Fruit fly (Drosophila melanogaster) whole organism, embryonic: ENCODE data around the gene CG11342.

ENCODE experiments used
- CG10321 ChIP-seq: fragments of 200-800 bp; sonication (Bioruptor generic); IDR thresholded peaks from 2 replicates; pipeline ENCODE4 v1.3.6; 2022; ENCODE audit warnings: missing biosample characterization, missing genetic modification characterization
- CG10431 ChIP-seq: fragments of 200-800 bp; sonication (Bioruptor generic); optimal IDR thresholded peaks from 3 replicates; lab custom pipeline; 2018; ENCODE audit warnings: missing biosample characterization, mild to moderate bottlenecking, missing genetic modification characterization
- CG10462 ChIP-seq: fragments of 200-800 bp; sonication (Bioruptor generic); optimal IDR thresholded peaks from 2 replicates; lab custom pipeline; 2016; ENCODE audit warnings: missing biosample characterization, missing genetic modification characterization
- CG10959 ChIP-seq: fragments of 200-800 bp; sonication (Bioruptor generic); IDR thresholded peaks from 2 replicates; pipeline ENCODE4 v1.3.6; 2022; ENCODE audit warnings: missing biosample characterization, missing genetic modification characterization
- CG11456 ChIP-seq: fragments of 200-800 bp; sonication (Bioruptor generic); IDR thresholded peaks from 3 replicates; pipeline ENCODE4 v1.3.6; 2022; ENCODE audit warnings: missing biosample characterization, missing genetic modification characterization
- CG15514 ChIP-seq: fragments of 200-800 bp; sonication (Bioruptor generic); optimal IDR thresholded peaks from 3 replicates; lab custom pipeline; 2017; ENCODE audit warnings: missing biosample characterization, missing genetic modification characterization, mild to moderate bottlenecking, moderate library complexity, missing genetic modification reagents
- CG2712 ChIP-seq: fragments of 200-800 bp; optimal IDR thresholded peaks from 3 replicates; lab custom pipeline; 2019; ENCODE audit warnings: missing biosample characterization, mild to moderate bottlenecking, missing genetic modification characterization, moderate library complexity
- CG34224 ChIP-seq: fragments of 200-800 bp; sonication (Bioruptor generic); IDR thresholded peaks from 3 replicates; pipeline ENCODE4 v1.3.6; 2022; ENCODE audit warnings: missing biosample characterization, missing genetic modification characterization; ENCODE audit not compliant: partially characterized antibody
- CG34422 ChIP-seq: fragments of 200-800 bp; sonication (Bioruptor generic); IDR thresholded peaks from 3 replicates; pipeline ENCODE4 v1.3.6; 2022; ENCODE audit warnings: missing biosample characterization, missing genetic modification characterization
- CG3838 ChIP-seq: fragments of 200-800 bp; sonication (Bioruptor generic); optimal IDR thresholded peaks from 3 replicates; lab custom pipeline; 2016; ENCODE audit warnings: missing biosample characterization, missing genetic modification characterization
- CG4730 ChIP-seq: fragments of 200-800 bp; sonication (Bioruptor generic); IDR thresholded peaks from 2 replicates; pipeline ENCODE4 v1.3.6; 2022; ENCODE audit warnings: missing biosample characterization, missing genetic modification characterization
- CG7839 ChIP-seq: fragments of 200-800 bp; sonication (Bioruptor generic); optimal IDR thresholded peaks from 3 replicates; lab custom pipeline; 2018; ENCODE audit warnings: missing biosample characterization, mild to moderate bottlenecking, missing genetic modification characterization, moderate library complexity
- CG8924 ChIP-seq: fragments of 200-800 bp; optimal IDR thresholded peaks from 3 replicates; lab custom pipeline; 2019; ENCODE audit warnings: missing biosample characterization, mild to moderate bottlenecking, missing genetic modification characterization, moderate library complexity
- CHES-1-like ChIP-seq: fragments of 200-800 bp; sonication (Bioruptor generic); optimal IDR thresholded peaks from 2 replicates; lab custom pipeline; 2016; ENCODE audit warnings: missing biosample characterization, missing genetic modification characterization
- Chrac-16 ChIP-seq: fragments of 200-800 bp; sonication (Bioruptor generic); optimal IDR thresholded peaks from 3 replicates; lab custom pipeline; 2016; ENCODE audit warnings: missing biosample characterization, missing genetic modification characterization
- CrebB ChIP-seq: fragments of 200-800 bp; sonication (Bioruptor generic); optimal IDR thresholded peaks from 3 replicates; lab custom pipeline; 2018; ENCODE audit warnings: missing biosample characterization, mild to moderate bottlenecking, missing genetic modification characterization
- Hr39 ChIP-seq: fragments of >200 bp; optimal IDR thresholded peaks from 2 replicates; lab custom pipeline; 2017
- Hr51 ChIP-seq, 2 experiments: fragments of 200-800 bp; sonication (Bioruptor generic); optimal IDR thresholded peaks; 2 replicates in 1 of 2; 3 replicates in 1 of 2; lab custom pipeline; 2016 to 2018; ENCODE audit warnings: missing biosample characterization in 2 of 2, missing genetic modification characterization in 2 of 2, mild to moderate bottlenecking in 1 of 2, moderate library complexity in 1 of 2
- Med ChIP-seq: fragments of 200-800 bp; sonication (Bioruptor generic); peaks from one replicate; lab custom pipeline; 2016; ENCODE audit warnings: missing biosample characterization, missing genetic modification characterization, mild to moderate bottlenecking, inconsistent platforms, moderate library complexity
- Nf-YB ChIP-seq: fragments of 200-800 bp; sonication (Bioruptor generic); optimal IDR thresholded peaks from 3 replicates; lab custom pipeline; 2019; ENCODE audit warnings: missing biosample characterization, mild to moderate bottlenecking, missing genetic modification characterization, moderate library complexity
- Nf-YC ChIP-seq: fragments of 200-800 bp; optimal IDR thresholded peaks from 3 replicates; lab custom pipeline; 2019; ENCODE audit warnings: missing biosample characterization, mild to moderate bottlenecking, missing genetic modification characterization, moderate library complexity
- Sin3A ChIP-seq: fragments of >200 bp; optimal IDR thresholded peaks from 2 replicates; lab custom pipeline; 2018
- ab ChIP-seq: fragments of 200-800 bp; sonication (Bioruptor generic); optimal IDR thresholded peaks from 2 replicates; lab custom pipeline; 2016; ENCODE audit warnings: missing biosample characterization, missing genetic modification characterization
- abd-A ChIP-seq: fragments of 200-800 bp; sonication (Bioruptor generic); optimal IDR thresholded peaks from 3 replicates; lab custom pipeline; 2019; ENCODE audit warnings: missing biosample characterization, mild to moderate bottlenecking, missing genetic modification characterization, moderate library complexity
- btn ChIP-seq: fragments of 200-800 bp; sonication (Bioruptor generic); optimal IDR thresholded peaks from 2 replicates; lab custom pipeline; 2016; ENCODE audit warnings: missing biosample characterization, missing genetic modification characterization
- cato ChIP-seq: fragments of 200-800 bp; sonication (Bioruptor generic); optimal IDR thresholded peaks from 2 replicates; lab custom pipeline; 2016; ENCODE audit warnings: missing biosample characterization, missing genetic modification characterization, borderline replicate concordance
- ci ChIP-seq: fragments of 200-800 bp; sonication (Bioruptor generic); IDR thresholded peaks from 3 replicates; pipeline ENCODE4 v1.3.6; 2022; ENCODE audit warnings: missing biosample characterization, missing genetic modification characterization
- exex ChIP-seq: fragments of 200-800 bp; sonication (Bioruptor generic); optimal IDR thresholded peaks from 4 replicates; lab custom pipeline; 2018; ENCODE audit warnings: missing biosample characterization, mild to moderate bottlenecking, missing genetic modification characterization, moderate library complexity
- fd96Cb ChIP-seq: fragments of 200-800 bp; sonication (Bioruptor generic); optimal IDR thresholded peaks from 2 replicates; lab custom pipeline; 2018; ENCODE audit warnings: missing biosample characterization, mild to moderate bottlenecking, missing genetic modification characterization, moderate library complexity
- fu2 ChIP-seq: fragments of 200-800 bp; sonication (Bioruptor generic); optimal IDR thresholded peaks from 2 replicates; lab custom pipeline; 2016; ENCODE audit warnings: missing biosample characterization, missing genetic modification characterization
- gcm2 ChIP-seq: fragments of 200-800 bp; sonication (Bioruptor generic); optimal IDR thresholded peaks from 2 replicates; lab custom pipeline; 2016; ENCODE audit warnings: missing biosample characterization, missing genetic modification characterization
- ham ChIP-seq: fragments of 200-800 bp; sonication (Bioruptor generic); IDR thresholded peaks from 2 replicates; pipeline ENCODE4 v1.3.6; 2022; ENCODE audit warnings: missing biosample characterization, missing genetic modification characterization
- hbn ChIP-seq: fragments of 200-800 bp; sonication (Bioruptor generic); IDR thresholded peaks from 2 replicates; pipeline ENCODE4 v1.3.6; 2022; ENCODE audit warnings: missing biosample characterization, missing genetic modification characterization; ENCODE audit not compliant: partially characterized antibody
- insv ChIP-seq, 2 experiments: fragments of 200-800 bp; sonication (Bioruptor generic); optimal IDR thresholded peaks; 3 replicates each; lab custom pipeline; 2016 to 2018; ENCODE audit warnings: missing biosample characterization in 2 of 2, missing genetic modification characterization in 2 of 2
- klu ChIP-seq: fragments of 200-800 bp; sonication (Bioruptor generic); IDR thresholded peaks from 2 replicates; pipeline ENCODE4 v1.3.6; 2022; ENCODE audit warnings: missing biosample characterization, missing genetic modification characterization
- lbe ChIP-seq: fragments of 200-800 bp; sonication (Bioruptor generic); optimal IDR thresholded peaks from 2 replicates; lab custom pipeline; 2016; ENCODE audit warnings: missing biosample characterization, mild to moderate bottlenecking, missing genetic modification characterization
- lilli ChIP-seq: fragments of 200-800 bp; sonication (Bioruptor generic); optimal IDR thresholded peaks from 3 replicates; lab custom pipeline; 2016; ENCODE audit warnings: missing biosample characterization, missing genetic modification characterization
- mam ChIP-seq: fragments of 200-800 bp; sonication (Bioruptor generic); optimal IDR thresholded peaks from 3 replicates; lab custom pipeline; 2016; ENCODE audit warnings: missing biosample characterization, missing genetic modification characterization
- nmo ChIP-seq: fragments of 200-800 bp; sonication (Bioruptor generic); optimal IDR thresholded peaks from 2 replicates; lab custom pipeline; 2018; ENCODE audit warnings: missing biosample characterization, mild to moderate bottlenecking, missing genetic modification characterization, moderate library complexity
- nom ChIP-seq: fragments of 200-800 bp; sonication (Bioruptor generic); optimal IDR thresholded peaks from 2 replicates; lab custom pipeline; 2017; ENCODE audit warnings: missing biosample characterization, missing genetic modification characterization, mild to moderate bottlenecking, moderate library complexity, missing genetic modification reagents
- otp ChIP-seq: fragments of 200-800 bp; sonication (Bioruptor generic); IDR thresholded peaks from 3 replicates; pipeline ENCODE4, ENCODE4 v1.3.6; 2022; ENCODE audit warnings: missing biosample characterization, missing genetic modification characterization
- phol ChIP-seq: fragments of 200-800 bp; sonication (Bioruptor generic); optimal IDR thresholded peaks from 3 replicates; lab custom pipeline; 2018; ENCODE audit warnings: missing biosample characterization, mild to moderate bottlenecking, missing genetic modification characterization, moderate library complexity
- ranshi ChIP-seq: fragments of 200-800 bp; sonication (Bioruptor generic); IDR thresholded peaks from 2 replicates; pipeline ENCODE4 v1.3.6; 2022; ENCODE audit warnings: missing biosample characterization, missing genetic modification characterization
- run ChIP-seq: fragments of 200-800 bp; sonication (Bioruptor generic); optimal IDR thresholded peaks from 3 replicates; lab custom pipeline; 2018; ENCODE audit warnings: missing biosample characterization, mild to moderate bottlenecking, missing genetic modification characterization
- sc ChIP-seq, 3 experiments: fragments of >200 bp in 2 of 3; fragments of 200-800 bp in 1 of 3; sonication (Bioruptor generic) in 1 of 3; optimal IDR thresholded peaks; 2 replicates in 2 of 3; 3 replicates in 1 of 3; lab custom pipeline; 2017; ENCODE audit warnings: mild to moderate bottlenecking in 1 of 3, missing biosample characterization in 1 of 3, missing genetic modification characterization in 1 of 3, missing genetic modification reagents in 1 of 3
- sens ChIP-seq: fragments of 200-800 bp; sonication (Bioruptor generic); peaks from one replicate; lab custom pipeline; 2016; ENCODE audit warnings: missing biosample characterization, missing genetic modification characterization
- sob ChIP-seq: fragments of 200-800 bp; sonication (Bioruptor generic); IDR thresholded peaks from 2 replicates; pipeline ENCODE4 v1.3.6; 2022; ENCODE audit warnings: missing biosample characterization, missing genetic modification characterization
- sqz ChIP-seq: fragments of 200-800 bp; sonication (Bioruptor generic); optimal IDR thresholded peaks from 3 replicates; lab custom pipeline; 2018; ENCODE audit warnings: missing biosample characterization, mild to moderate bottlenecking, missing genetic modification characterization
- tup ChIP-seq: fragments of 200-800 bp; sonication (Bioruptor generic); optimal IDR thresholded peaks from 2 replicates; lab custom pipeline; 2016; ENCODE audit warnings: missing biosample characterization, mild to moderate bottlenecking, missing genetic modification characterization, moderate library complexity
- wor ChIP-seq: fragments of 200-800 bp; sonication (Bioruptor generic); IDR thresholded peaks from 2 replicates; pipeline ENCODE4 v1.3.6; 2022; ENCODE audit warnings: missing biosample characterization, missing genetic modification characterization
- z ChIP-seq: fragments of 200-800 bp; sonication (Bioruptor generic); IDR thresholded peaks from 3 replicates; pipeline ENCODE4 v1.3.6; 2022; ENCODE audit warnings: missing biosample characterization, missing genetic modification characterization
- zfh1 ChIP-seq: fragments of 200-800 bp; sonication (Bioruptor generic); IDR thresholded peaks from 3 replicates; pipeline ENCODE4 v1.3.6; 2022; ENCODE audit warnings: missing biosample characterization, missing genetic modification characterization

The CG11342 gene

dm6 chr3L:4360376-4360703 is 6.9 kb downstream of the CG11342 start (continued):
- TF ChIP-seq sob (GFP tag; lab: Robert Waterston, UW) (no peak), run (no peak), btn (GFP tag; lab: Kevin White, UChicago) (no peak), otp (GFP tag; lab: Robert Waterston, UW) (no peak), CrebB (tag; lab: Kevin White, UChicago) (no peak), CG8924 (no peak), Hr39 (lab: Kevin White, UChicago) (no peak), ham (no peak), CG2712 (tag; lab: Kevin White, UChicago) (no peak), CG4730 (GFP tag; lab: Robert Waterston, UW) (no peak), CG7839 (tag; lab: Kevin White, UChicago) (no peak), Chrac-16 (GFP tag; lab: Kevin White, UChicago) (no peak), CG34422 (GFP tag; lab: Robert Waterston, UW) (no peak), klu (no peak), fd96Cb (tag; lab: Kevin White, UChicago) (no peak), tup (GFP tag; lab: Kevin White, UChicago) (no peak), lbe (GFP tag; lab: Kevin White, UChicago) (peak; percentile 37), z (GFP tag; lab: Robert Waterston, UW) (peak; percentile 74; the same call in 2 of the 3 replicates), phol (no peak), ci (GFP tag; lab: Robert Waterston, UW) (0 out of 3 replicates have a peak, but pooled peaks have one; percentile 21), sc (optimal IDR thresholded peaks at IDR 0.05; lab: Kevin White, UChicago) (no peak), sc (GFP tag; optimal IDR thresholded peaks at IDR 0.05; lab: Kevin White, UChicago) (no peak), wor (GFP tag; lab: Robert Waterston, UW) (no peak), abd-A (tag; lab: Kevin White, UChicago) (no peak), fu2 (GFP tag; lab: Kevin White, UChicago) (no peak), Nf-YB (GFP tag; lab: Kevin White, UChicago) (no peak), CG3838 (no peak), CG15514 (no peak), sens (GFP tag; lab: Kevin White, UChicago) (no peak), gcm2 (no peak), CG10321 (GFP tag; lab: Robert Waterston, UW) (peak; percentile 81), CG11456 (GFP tag; lab: Robert Waterston, UW) (no peak), nmo (GFP tag; lab: Kevin White, UChicago) (no peak), CG10431 (no peak), CG10959 (GFP tag; lab: Robert Waterston, UW) (no peak), CG10462 (no peak), Hr51 (GFP tag; optimal IDR thresholded peaks at IDR 0.05; lab: Kevin White, UChicago) (no peak), ab (GFP tag; lab: Kevin White, UChicago) (no peak), CG34224 (0 out of 3 replicates have a peak, but pooled peaks have one; percentile 2), zfh1 (GFP tag; lab: Robert Waterston, UW) (no peak), Nf-YC (tag; lab: Kevin White, UChicago) (peak; percentile 1), cato (GFP tag; lab: Kevin White, UChicago) (no peak), ranshi (GFP tag; lab: Robert Waterston, UW) (no peak), lilli (GFP tag; lab: Kevin White, UChicago) (no peak), Med (GFP tag; lab: Kevin White, UChicago) (peak; percentile 32), CHES-1-like (GFP tag; lab: Kevin White, UChicago) (no peak), sqz (GFP tag; lab: Kevin White, UChicago) (peak; percentile 100), nom (GFP tag; lab: Kevin White, UChicago) (peak; percentile 11), mam (GFP tag; lab: Kevin White, UChicago) (no peak), hbn (GFP tag; lab: Robert Waterston, UW) (no peak), insv (GFP tag; optimal IDR thresholded peaks at IDR 0.05; lab: Kevin White, UChicago) (peak in 1 of 2 experiments; percentile 47), exex (tag; lab: Kevin White, UChicago) (no peak), Sin3A (lab: Kevin White, UChicago) (no peak)
